Worm (Caenorhabditis elegans) whole organism, L4 larva: ENCODE results near the gene nhr-208.

Source experiments
- ama-1 ChIP-seq: fragments of 150-350 bp; optimal IDR thresholded peaks from 2 replicates; lab custom pipeline; 2014; ENCODE audit warnings: inconsistent platforms, mixed read lengths
- ceh-32 ChIP-seq: sonication (generic microtip); optimal IDR thresholded peaks from 2 replicates; lab custom pipeline; 2016; ENCODE audit warnings: mild to moderate bottlenecking, missing genetic modification characterization, missing compliant biosample characterization; ENCODE audit not compliant: poor library complexity
- fos-1 ChIP-seq: fragments of 150-350 bp; optimal IDR thresholded peaks from 2 replicates; lab custom pipeline; 2014; ENCODE audit warnings: missing biosample characterization, missing genetic modification characterization
- unc-62 ChIP-seq, 3 experiments: fragments of 150-350 bp in 1 of 3; sonication (generic microtip); optimal IDR thresholded peaks in 2 of 3; peaks in 1 of 3; 1 replicate in 1 of 3; 2 replicates in 2 of 3; lab custom pipeline; 2014 to 2017; ENCODE audit warnings: missing biosample characterization in 3 of 3, missing genetic modification characterization in 3 of 3, missing genetic modification reagents in 3 of 3, missing genotype in 1 of 3
- zag-1 ChIP-seq: fragments of 150-350 bp; optimal IDR thresholded peaks from 2 replicates; lab custom pipeline; 2014; ENCODE audit warnings: missing biosample characterization, missing genetic modification characterization
- zfp-2 ChIP-seq: sonication (generic microtip); optimal IDR thresholded peaks from 2 replicates; lab custom pipeline; 2016; ENCODE audit warnings: mild to moderate bottlenecking, missing genetic modification characterization, missing compliant biosample characterization

DNA sequence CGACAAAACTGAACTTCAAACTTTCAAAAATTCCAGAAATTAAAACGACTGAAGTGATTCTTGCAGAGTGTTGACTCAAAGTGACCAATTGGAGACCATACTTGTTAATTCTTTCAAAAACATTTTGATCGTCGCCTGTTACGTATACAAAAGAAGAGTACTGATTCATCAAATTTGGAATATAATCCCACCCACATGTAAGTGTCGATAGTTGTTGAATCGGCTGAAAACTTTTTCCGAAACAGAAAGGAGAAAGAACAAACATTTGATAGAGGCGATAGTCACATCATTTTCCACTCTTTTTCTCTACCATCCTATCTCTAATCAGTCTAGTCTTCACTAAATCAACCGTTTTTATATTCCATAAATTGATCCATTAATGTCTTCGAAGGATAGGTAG is 9.8 kb downstream of the nhr-208 start, which contains the start of gene nhr-153:
- no peak for TF ChIP-seq zfp-2
- TF ChIP-seq ceh-32 (tag; lab: Kevin White, UChicago): no peak
- TF ChIP-seq unc-62 (GFP tag; optimal IDR thresholded peaks at IDR 0.05 in 1 of 2; lab: Kevin White, UChicago): no peak
- TF ChIP-seq unc-62 (tag; optimal IDR thresholded peaks at IDR 0.05; lab: Kevin White, UChicago): no peak
- TF ChIP-seq fos-1 (tag; lab: Kevin White, UChicago): no peak
- TF ChIP-seq ama-1: no peak
- no peak for TF ChIP-seq zag-1
